Worm (Caenorhabditis elegans) whole organism, late embryonic: ENCODE measurements around the gene srj-55.

ENCODE experiments used
- C38D4.7 ChIP-seq: fragments of 200-800 bp; sonication (Bioruptor generic); optimal IDR thresholded peaks from 2 replicates; lab custom pipeline; 2018; ENCODE audit warnings: mild to moderate bottlenecking, missing genetic modification characterization, moderate library complexity, missing compliant biosample characterization
- F13H6.1 ChIP-seq: sonication (generic microtip); optimal IDR thresholded peaks from 2 replicates; lab custom pipeline; 2016; ENCODE audit warnings: missing genetic modification characterization, missing compliant biosample characterization
- T23F11.4 ChIP-seq: fragments of 200-800 bp; sonication (Bioruptor generic); optimal IDR thresholded peaks from 2 replicates; lab custom pipeline; 2018; ENCODE audit warnings: mild to moderate bottlenecking, missing genetic modification characterization, missing compliant biosample characterization
- Y22D7AL.16 ChIP-seq: sonication (generic microtip); optimal IDR thresholded peaks from 2 replicates; lab custom pipeline; 2016; ENCODE audit warnings: missing genetic modification characterization, missing compliant biosample characterization
- ahr-1 ChIP-seq: sonication (generic microtip); optimal IDR thresholded peaks from 2 replicates; lab custom pipeline; 2016; ENCODE audit warnings: missing genetic modification characterization, missing compliant biosample characterization
- ceh-14 ChIP-seq: sonication (generic microtip); optimal IDR thresholded peaks from 2 replicates; lab custom pipeline; 2016; ENCODE audit warnings: missing genotype, missing genetic modification characterization, missing compliant biosample characterization
- ceh-2 ChIP-seq: sonication (generic microtip); optimal IDR thresholded peaks from 2 replicates; lab custom pipeline; 2016; ENCODE audit warnings: missing genotype, missing genetic modification characterization, missing compliant biosample characterization
- ceh-22 ChIP-seq: sonication (generic microtip); optimal IDR thresholded peaks from 2 replicates; lab custom pipeline; 2017; ENCODE audit warnings: missing biosample characterization, missing genetic modification characterization
- ceh-31 ChIP-seq: sonication (generic microtip); optimal IDR thresholded peaks from 2 replicates; lab custom pipeline; 2016; ENCODE audit warnings: missing genetic modification characterization, missing compliant biosample characterization
- ceh-45 ChIP-seq: fragments of 200-800 bp; sonication (Bioruptor generic); IDR thresholded peaks from 2 replicates; pipeline ENCODE4 v1.3.6; 2022; ENCODE audit warnings: missing genetic modification reagents, missing genetic modification characterization, missing compliant biosample characterization
- dmd-4 ChIP-seq: sonication (generic microtip); optimal IDR thresholded peaks from 2 replicates; lab custom pipeline; 2016; ENCODE audit warnings: borderline replicate concordance, missing genetic modification characterization, missing compliant biosample characterization
- dve-1 ChIP-seq: sonication (generic microtip); optimal IDR thresholded peaks from 2 replicates; lab custom pipeline; 2017; ENCODE audit warnings: antibody characterized with exemption, mild to moderate bottlenecking, missing genetic modification characterization, missing compliant biosample characterization
- elt-2 ChIP-seq: sonication (generic microtip); optimal IDR thresholded peaks from 2 replicates; lab custom pipeline; 2016; ENCODE audit warnings: missing genetic modification reagents, missing genetic modification characterization, missing compliant biosample characterization
- elt-4 ChIP-seq: sonication (generic microtip); optimal IDR thresholded peaks from 2 replicates; lab custom pipeline; 2016; ENCODE audit warnings: missing genetic modification characterization, missing compliant biosample characterization
- eyg-1 ChIP-seq: sonication (generic microtip); optimal IDR thresholded peaks from 2 replicates; lab custom pipeline; 2016; ENCODE audit warnings: missing genotype, missing genetic modification characterization, missing compliant biosample characterization
- fkh-10 ChIP-seq: fragments of 150-350 bp; optimal IDR thresholded peaks from 2 replicates; lab custom pipeline; 2014; ENCODE audit warnings: missing biosample characterization, missing genetic modification reagents, missing genetic modification characterization
- gmeb-2 ChIP-seq: sonication (generic microtip); optimal IDR thresholded peaks from 2 replicates; lab custom pipeline; 2016; ENCODE audit warnings: missing genetic modification characterization, inconsistent platforms, missing compliant biosample characterization
- hlh-30 ChIP-seq: sonication (generic microtip); optimal IDR thresholded peaks from 2 replicates; lab custom pipeline; 2017; ENCODE audit warnings: antibody characterized with exemption, missing genetic modification characterization, missing compliant biosample characterization; ENCODE audit not compliant: insufficient read depth
- hlh-6 ChIP-seq: sonication (generic microtip); optimal IDR thresholded peaks from 2 replicates; lab custom pipeline; 2016; ENCODE audit warnings: missing genotype, missing genetic modification characterization, missing compliant biosample characterization
- madf-2 ChIP-seq: sonication (generic microtip); optimal IDR thresholded peaks from 2 replicates; lab custom pipeline; 2017; ENCODE audit warnings: missing genetic modification characterization, missing compliant biosample characterization
- nhr-11 ChIP-seq: fragments of 150-350 bp; optimal IDR thresholded peaks from 2 replicates; lab custom pipeline; 2014; ENCODE audit warnings: missing biosample characterization, missing genetic modification characterization
- nhr-232 ChIP-seq: sonication (generic microtip); optimal IDR thresholded peaks from 2 replicates; lab custom pipeline; 2016; ENCODE audit warnings: missing genetic modification characterization, missing compliant biosample characterization
- npax-4 ChIP-seq: sonication (generic microtip); optimal IDR thresholded peaks from 2 replicates; lab custom pipeline; 2016; ENCODE audit warnings: missing genetic modification characterization, missing compliant biosample characterization
- odd-2 ChIP-seq: sonication (generic microtip); optimal IDR thresholded peaks from 2 replicates; lab custom pipeline; 2017; ENCODE audit warnings: antibody characterized with exemption, mild to moderate bottlenecking, missing genetic modification characterization, missing compliant biosample characterization
- pag-3 ChIP-seq: sonication (generic microtip); optimal IDR thresholded peaks from 2 replicates; lab custom pipeline; 2016; ENCODE audit warnings: missing compliant biosample characterization, missing genetic modification characterization, borderline replicate concordance
- pax-1 ChIP-seq: fragments of 150-350 bp; optimal IDR thresholded peaks from 2 replicates; lab custom pipeline; 2014; ENCODE audit warnings: missing biosample characterization, missing genetic modification characterization
- pha-2 ChIP-seq: sonication (generic microtip); optimal IDR thresholded peaks from 2 replicates; lab custom pipeline; 2017; ENCODE audit warnings: mild to moderate bottlenecking, missing genetic modification characterization, missing compliant biosample characterization
- pha-4 ChIP-seq: fragments of 150-350 bp; optimal IDR thresholded peaks from 2 replicates; lab custom pipeline; 2018; ENCODE audit warnings: missing biosample characterization, missing genetic modification reagents, missing genetic modification characterization
- pqm-1 ChIP-seq: sonication (generic microtip); optimal IDR thresholded peaks from 2 replicates; lab custom pipeline; 2016; ENCODE audit warnings: missing genetic modification characterization, missing compliant biosample characterization
- pros-1 ChIP-seq: fragments of 150-350 bp; optimal IDR thresholded peaks from 2 replicates; lab custom pipeline; 2014; ENCODE audit warnings: missing biosample characterization, missing genetic modification reagents, missing genetic modification characterization
- sdc-2 ChIP-seq: sonication (generic microtip); optimal IDR thresholded peaks from 2 replicates; lab custom pipeline; 2016; ENCODE audit warnings: missing genotype, missing genetic modification characterization, missing compliant biosample characterization
- syd-9 ChIP-seq: sonication (generic microtip); optimal IDR thresholded peaks from 2 replicates; lab custom pipeline; 2016; ENCODE audit warnings: mild to moderate bottlenecking, missing genetic modification characterization, moderate library complexity, missing compliant biosample characterization
- tbx-7 ChIP-seq: sonication (generic microtip); optimal IDR thresholded peaks from 2 replicates; lab custom pipeline; 2016; ENCODE audit warnings: missing genotype, missing genetic modification characterization, missing compliant biosample characterization
- ttx-3 ChIP-seq: sonication (generic microtip); optimal IDR thresholded peaks from 2 replicates; lab custom pipeline; 2016; ENCODE audit warnings: missing genetic modification reagents, missing genetic modification characterization, missing compliant biosample characterization
- unc-3 ChIP-seq, 2 experiments: fragments of 200-800 bp in 1 of 2; sonication (Bioruptor generic) in 1 of 2; sonication (generic microtip) in 1 of 2; conservative IDR thresholded peaks in 1 of 2; optimal IDR thresholded peaks in 1 of 2; 2 replicates each; pipeline versions ENCODE4 v1.3.6 to Lab custom; 2016 to 2022; ENCODE audit warnings: missing compliant biosample characterization in 2 of 2, missing genetic modification characterization in 2 of 2, missing genetic modification reagents in 1 of 2
- unc-42 ChIP-seq: sonication (generic microtip); optimal IDR thresholded peaks from 2 replicates; lab custom pipeline; 2016; ENCODE audit warnings: missing genotype, missing genetic modification characterization, missing compliant biosample characterization
- unc-55 ChIP-seq: sonication (generic microtip); optimal IDR thresholded peaks from 2 replicates; lab custom pipeline; 2017; ENCODE audit warnings: missing biosample characterization, missing genetic modification reagents, missing genetic modification characterization
- unc-86 ChIP-seq: sonication (generic microtip); optimal IDR thresholded peaks from 2 replicates; lab custom pipeline; 2016; ENCODE audit warnings: missing genetic modification characterization, missing compliant biosample characterization

Gene srj-55

DNA sequence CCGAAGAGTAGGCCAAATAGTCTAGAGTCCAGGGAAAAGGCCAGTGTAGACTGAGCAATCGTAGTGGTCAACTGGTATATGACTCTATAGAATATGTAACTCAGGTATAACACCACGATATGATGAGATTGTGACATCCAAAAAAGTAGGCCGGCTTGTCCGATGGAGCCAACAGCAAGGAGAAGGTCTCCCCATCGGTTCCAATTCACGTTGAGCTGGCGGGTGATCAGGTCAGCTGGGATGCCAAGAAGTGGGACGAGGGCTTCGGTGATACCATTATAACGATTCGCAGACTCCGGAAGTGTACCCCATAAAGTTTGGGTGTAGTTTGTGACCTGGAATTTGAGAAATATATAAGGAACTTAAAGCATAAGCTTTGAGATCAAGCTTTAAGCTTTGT is 15.2 kb upstream of the srj-55 start:
- TF ChIP-seq ceh-45 (GFP tag; lab: Robert Waterston, UW), result no peak
- no peak for TF ChIP-seq dmd-4
- no peak for TF ChIP-seq unc-55 (GFP tag; lab: Kevin White, UChicago)
- no peak for TF ChIP-seq eyg-1 (tag; lab: Kevin White, UChicago)
- no peak for TF ChIP-seq ceh-14
- no peak for TF ChIP-seq Y22D7AL.16 (tag; lab: Kevin White, UChicago)
- TF ChIP-seq nhr-11 (tag; lab: Kevin White, UChicago), result no peak
- no peak for TF ChIP-seq F13H6.1
- TF ChIP-seq odd-2 (tag; lab: Kevin White, UChicago), result no peak
- TF ChIP-seq ceh-22 (tag; lab: Kevin White, UChicago), result no peak
- no peak for TF ChIP-seq pax-1 (tag; lab: Kevin White, UChicago)
- no peak for TF ChIP-seq gmeb-2 (tag; lab: Kevin White, UChicago)
- TF ChIP-seq nhr-232 (tag; lab: Kevin White, UChicago), result no peak
- no peak for TF ChIP-seq pros-1 (tag; lab: Kevin White, UChicago)
- no peak for TF ChIP-seq ceh-31 (tag; lab: Kevin White, UChicago)
- no peak for TF ChIP-seq syd-9
- TF ChIP-seq hlh-6 (tag; lab: Kevin White, UChicago), result no peak
- no peak for TF ChIP-seq unc-86
- no peak for TF ChIP-seq elt-2 (tag; lab: Kevin White, UChicago)

DNA sequence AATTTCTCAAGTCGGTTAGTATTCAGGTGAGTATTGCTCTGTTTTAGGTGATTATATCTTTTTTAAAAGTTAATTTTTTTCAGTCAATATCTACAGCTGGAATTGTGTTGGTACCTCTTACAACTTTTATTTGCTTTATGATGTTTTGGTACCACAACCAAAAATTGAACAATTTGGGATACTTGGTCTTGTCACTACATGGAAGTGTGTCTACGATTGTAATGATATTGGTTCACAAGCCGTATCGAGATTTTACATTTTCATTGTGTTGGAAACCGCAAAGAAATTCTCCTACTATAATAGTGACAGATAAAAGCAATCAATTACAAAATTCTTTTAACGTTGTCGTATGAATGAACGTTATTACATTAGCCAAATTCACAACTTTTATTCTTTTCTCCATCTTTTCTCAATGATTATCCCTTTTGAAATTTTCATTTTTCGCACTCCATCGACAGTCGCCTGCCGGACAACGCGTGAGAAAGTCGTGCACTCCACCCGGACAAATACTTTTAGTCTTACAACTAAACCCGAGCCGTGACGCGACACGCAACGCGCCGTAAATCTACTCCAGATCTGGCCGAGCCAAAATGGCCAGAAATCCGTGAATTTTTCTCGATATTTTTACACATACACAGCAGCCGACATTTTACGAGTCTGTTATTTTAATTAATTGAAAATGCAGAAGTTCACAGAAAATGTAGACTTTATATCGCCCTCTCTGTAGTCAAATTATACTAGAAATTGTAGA is 14.2 kb upstream of the srj-55 start:
- no peak for TF ChIP-seq ceh-31 (tag; lab: Kevin White, UChicago)
- TF ChIP-seq nhr-232 (tag; lab: Kevin White, UChicago), result no peak
- TF ChIP-seq C38D4.7, result no peak
- no peak for TF ChIP-seq elt-4 (tag; lab: Kevin White, UChicago)
- TF ChIP-seq dve-1 (tag; lab: Kevin White, UChicago), result no peak
- TF ChIP-seq npax-4, result no peak
- TF ChIP-seq ttx-3, result no peak
- no peak for TF ChIP-seq unc-42 (tag; lab: Kevin White, UChicago)
- TF ChIP-seq hlh-30 (tag; lab: Kevin White, UChicago), result no peak
- TF ChIP-seq ceh-2 (tag; lab: Kevin White, UChicago), result no peak
- no peak for TF ChIP-seq tbx-7
- no peak for TF ChIP-seq odd-2 (tag; lab: Kevin White, UChicago)
- no peak for TF ChIP-seq pag-3 (tag; lab: Kevin White, UChicago)
- TF ChIP-seq sdc-2 (tag; lab: Kevin White, UChicago), result no peak
- TF ChIP-seq F13H6.1, result no peak

DNA sequence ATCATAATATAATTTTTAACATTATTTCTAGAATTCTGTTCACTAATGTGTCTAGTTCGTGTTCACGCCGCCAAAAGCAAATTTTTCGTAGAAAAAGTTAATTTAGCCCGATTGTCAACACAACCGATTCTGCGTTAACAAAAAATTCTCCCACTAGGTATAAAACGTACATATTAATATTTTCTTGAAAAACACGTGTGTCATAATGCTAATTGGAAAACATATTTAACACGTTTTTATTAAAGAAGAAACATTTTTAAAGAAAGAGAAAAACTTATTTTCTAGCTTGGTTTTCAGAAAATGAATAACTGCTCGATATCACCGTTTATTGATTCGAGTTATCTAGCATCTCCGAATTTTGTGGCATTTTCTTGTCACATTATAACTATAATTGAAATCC is 12.4 kb upstream of the srj-55 start, which contains the start of gene srh-243:
Gene srh-243 (plus strand): TSS at position 301 of the 400 bp plus-strand sequence.
- TF ChIP-seq pha-2 (tag; lab: Kevin White, UChicago) (no peak), ceh-31 (tag; lab: Kevin White, UChicago) (no peak), pqm-1 (no peak), ahr-1 (tag; lab: Kevin White, UChicago) (no peak), madf-2 (no peak), pha-4 (tag; lab: Kevin White, UChicago) (no peak), fkh-10 (no peak), T23F11.4 (no peak), unc-3 (GFP tag; conservative IDR thresholded peaks at IDR 0.05; lab: Robert Waterston, UW) (no peak), unc-3 (tag; optimal IDR thresholded peaks at IDR 0.05; lab: Kevin White, UChicago) (no peak)
